Worm (Caenorhabditis elegans) whole organism, midembryonic: ENCODE measurements around the gene C44C10.15.

ENCODE experiments used
- T22C8.4 ChIP-seq: fragments of 200-800 bp; sonication (Bioruptor generic); IDR thresholded peaks from 2 replicates; pipeline ENCODE4 v1.3.6; 2022; ENCODE audit warnings: missing genetic modification characterization, missing compliant biosample characterization
- flt-1 ChIP-seq: fragments of 200-800 bp; sonication (Bioruptor generic); IDR thresholded peaks from 2 replicates; pipeline ENCODE4 v1.3.6; 2022; ENCODE audit warnings: missing genetic modification characterization, missing compliant biosample characterization
- med-1 ChIP-seq: sonication (generic microtip); optimal IDR thresholded peaks from 2 replicates; lab custom pipeline; 2017; ENCODE audit warnings: missing genetic modification characterization, mild to moderate bottlenecking, missing compliant biosample characterization, antibody characterized with exemption, missing genetic modification reagents; ENCODE audit not compliant: insufficient read depth
- ref-1 ChIP-seq: fragments of 200-800 bp; sonication (Bioruptor generic); conservative IDR thresholded peaks from 2 replicates; pipeline ENCODE4 v1.3.6; 2022; ENCODE audit warnings: missing genetic modification reagents, missing genetic modification characterization, missing compliant biosample characterization
- tab-1 ChIP-seq: fragments of 200-800 bp; sonication (Bioruptor generic); IDR thresholded peaks from 2 replicates; pipeline ENCODE4 v1.3.6; 2022; ENCODE audit warnings: missing genetic modification characterization, missing compliant biosample characterization
- ztf-23 ChIP-seq: fragments of 200-800 bp; sonication (Bioruptor generic); IDR thresholded peaks from 2 replicates; pipeline ENCODE4 v1.3.6; 2022; ENCODE audit warnings: missing genetic modification reagents, missing genetic modification characterization, missing compliant biosample characterization
- ztf-29 ChIP-seq: fragments of 200-800 bp; sonication (Bioruptor generic); IDR thresholded peaks from 2 replicates; pipeline ENCODE4 v1.3.6; 2022; ENCODE audit warnings: missing genetic modification reagents, missing genetic modification characterization, missing compliant biosample characterization

DNA sequence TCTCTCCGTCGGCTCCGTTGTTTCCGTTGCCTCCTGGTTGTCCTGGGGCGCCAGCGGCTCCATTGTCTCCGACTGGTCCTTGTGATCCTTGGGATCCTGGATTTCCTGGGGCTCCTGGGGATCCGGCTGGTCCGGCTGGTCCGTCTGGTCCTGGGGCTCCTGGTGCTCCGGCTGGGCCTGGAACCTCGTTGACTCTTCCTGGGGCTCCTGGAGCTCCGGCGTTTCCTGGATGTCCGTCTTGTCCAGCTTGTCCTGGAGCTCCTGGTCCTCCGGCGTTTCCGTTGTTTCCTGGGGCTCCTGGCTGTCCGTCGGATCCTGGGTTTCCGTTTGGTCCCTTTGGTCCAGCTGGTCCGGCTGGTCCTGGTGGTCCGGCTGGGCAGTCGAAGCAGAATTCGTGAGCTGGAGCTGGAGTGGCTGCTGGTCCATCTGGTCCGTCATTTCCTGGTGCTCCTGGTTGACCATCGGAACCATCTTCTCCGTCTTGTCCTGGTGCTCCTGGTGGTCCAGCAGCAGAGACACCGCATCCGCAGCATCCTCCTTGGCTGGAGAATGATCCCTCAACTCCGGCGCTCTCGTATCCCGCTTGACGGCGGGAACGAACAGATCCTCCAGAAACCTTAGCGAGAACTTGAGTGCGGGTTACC lies 11.4 kb upstream of the C44C10.15 start:
- TF ChIP-seq tab-1 (GFP tag; lab: Robert Waterston, UW) = no peak
- no peak for TF ChIP-seq ztf-23
- no peak for TF ChIP-seq flt-1 (GFP tag; lab: Robert Waterston, UW)
- no peak for TF ChIP-seq ref-1
- no peak for TF ChIP-seq med-1 (GFP tag; lab: Kevin White, UChicago)
- TF ChIP-seq ztf-29 = no peak
- TF ChIP-seq T22C8.4 (GFP tag; lab: Robert Waterston, UW) = no peak
